Worm (Caenorhabditis elegans) whole organism, early embryonic: Measurements from ENCODE around the gene C26F1.3.

Experiments used
- F13C5.2 ChIP-seq: sonication (generic microtip); optimal IDR thresholded peaks from 2 replicates; lab custom pipeline; 2017; ENCODE audit warnings: mild to moderate bottlenecking, missing genetic modification characterization, inconsistent platforms, missing compliant biosample characterization
- ceh-13 ChIP-seq: fragments of 200-800 bp; sonication (Bioruptor generic); optimal IDR thresholded peaks from 2 replicates; lab custom pipeline; 2018; ENCODE audit warnings: mild to moderate bottlenecking, missing genetic modification characterization, missing compliant biosample characterization
- sea-1 ChIP-seq: fragments of 200-800 bp; sonication (Bioruptor generic); conservative IDR thresholded peaks from 2 replicates; pipeline ENCODE4 v1.3.6; 2022; ENCODE audit warnings: missing genetic modification characterization, missing compliant biosample characterization

DNA sequence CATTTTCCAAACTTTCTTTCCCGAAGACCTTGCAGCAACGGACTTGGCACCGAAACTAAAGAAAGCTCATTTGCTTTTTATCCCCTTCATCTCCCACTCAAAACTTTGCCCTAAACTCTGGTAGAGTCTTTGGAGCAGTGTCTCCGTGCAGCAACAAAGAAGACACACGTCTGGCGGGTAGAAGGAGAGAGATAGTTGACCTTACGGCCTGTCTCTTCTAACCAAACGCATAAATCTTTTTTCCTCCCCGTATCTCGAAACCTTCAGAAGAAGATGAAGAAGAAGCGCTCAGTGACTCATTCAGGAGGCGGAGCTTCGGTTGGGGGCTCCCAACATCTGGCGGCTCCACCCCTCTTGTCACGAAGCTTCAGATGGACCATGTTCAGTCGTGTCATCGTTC is 49.3 kb downstream of the C26F1.3 start:
- TF ChIP-seq ceh-13 (GFP tag; lab: Kevin White, UChicago) (no peak), F13C5.2 (tag; lab: Kevin White, UChicago) (no peak), sea-1 (GFP tag; lab: Robert Waterston, UW) (no peak)
